Worm (Caenorhabditis elegans): ENCODE results near the gene nhr-9.

- no peak for TF ChIP-seq lin-35 (GFP tag; optimal IDR thresholded peaks at IDR 0.05)
- no peak for TF ChIP-seq egl-27 (tag; optimal IDR thresholded peaks at IDR 0.05)
- no peak for TF ChIP-seq nhr-237 (tag; optimal IDR thresholded peaks at IDR 0.05)
- TF ChIP-seq fos-1 (tag; optimal IDR thresholded peaks at IDR 0.05), result no peak
- no peak for TF ChIP-seq lin-13 (GFP tag; optimal IDR thresholded peaks at IDR 0.05)
- TF ChIP-seq zag-1 (tag; optimal IDR thresholded peaks at IDR 0.05), result no peak
- TF ChIP-seq ets-5 (GFP tag; IDR thresholded peaks at IDR 0.05), result no peak
- no peak for TF ChIP-seq ces-1 (GFP tag; optimal IDR thresholded peaks at IDR 0.05)
- TF ChIP-seq xbp-1 (tag; optimal IDR thresholded peaks at IDR 0.05), result no peak
- no peak for TF ChIP-seq lsy-2 (tag; optimal IDR thresholded peaks at IDR 0.05)
- no peak for TF ChIP-seq lin-15B (tag; optimal IDR thresholded peaks at IDR 0.05)
- TF ChIP-seq nhr-28 (tag; optimal IDR thresholded peaks at IDR 0.05), result no peak
These were observed 31.1 kb upstream of the nhr-9 start, which contains the start of gene R01H2.4 for ce11 chrIII:7064185-7064584.
